Worm (Caenorhabditis elegans): ENCODE data around the gene B0334.4.

Gene B0334.4

DNA sequence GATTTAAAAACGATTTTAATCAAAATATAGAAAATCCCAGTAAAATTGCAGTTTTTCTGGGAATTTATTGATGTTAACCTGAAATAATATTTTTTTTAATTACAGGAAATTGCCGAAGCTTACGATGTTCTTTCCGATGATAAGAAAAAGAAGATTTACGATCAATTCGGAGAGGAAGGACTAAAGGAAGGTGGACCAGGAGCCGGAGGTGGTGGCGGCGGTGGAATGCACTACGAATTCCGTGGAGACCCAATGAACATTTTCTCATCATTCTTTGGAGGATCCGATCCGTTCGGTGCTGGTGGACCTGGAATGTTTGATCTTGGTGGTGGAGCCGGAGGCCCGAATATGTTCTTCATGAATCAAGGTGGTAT is 50.4 kb downstream of the B0334.4 start:
- TF ChIP-seq F39B2.1 (GFP tag; IDR thresholded peaks at IDR 0.05) (no peak), him-1 (tag; optimal IDR thresholded peaks at IDR 0.05) (no peak), lin-26 (GFP tag; IDR thresholded peaks at IDR 0.05) (0 out of 2 replicates have a peak, but pooled peaks have one; percentile 12), hlh-12 (tag; optimal IDR thresholded peaks at IDR 0.05) (no peak), lin-54 (GFP tag; optimal IDR thresholded peaks at IDR 0.05) (peak; percentile 1), ztf-25 (GFP tag; IDR thresholded peaks at IDR 0.05) (no peak), nfyb-1 (GFP tag; IDR thresholded peaks at IDR 0.05) (peak; percentile 38; the same call in 1 of the 2 replicates), zfh-2 (GFP tag; conservative IDR thresholded peaks at IDR 0.05) (peak; percentile 64)
